Worm (Caenorhabditis elegans) whole organism, L4 larva: Measurements from ENCODE around the gene B0280.2.

ENCODE experiments used
- F26F4.8 ChIP-seq: fragments of 200-800 bp; sonication (Bioruptor generic); conservative IDR thresholded peaks from 2 replicates; pipeline ENCODE4 v1.3.6; 2022; ENCODE audit warnings: missing genetic modification characterization, missing compliant biosample characterization
- R02D3.7 ChIP-seq: fragments of 150-350 bp; sonication (generic microtip); optimal IDR thresholded peaks from 3 replicates; lab custom pipeline; 2014; ENCODE audit warnings: missing biosample characterization, missing genetic modification characterization
- T26A8.4 ChIP-seq: fragments of 200-800 bp; sonication (Bioruptor generic); IDR thresholded peaks from 2 replicates; pipeline ENCODE4 v1.3.6; 2022; ENCODE audit warnings: missing genetic modification characterization, missing compliant biosample characterization
- aha-1 ChIP-seq: fragments of 150-350 bp; peaks from one replicate; lab custom pipeline; 2014; ENCODE audit warnings: missing biosample characterization, missing genetic modification characterization
- attf-4 ChIP-seq: sonication (generic microtip); optimal IDR thresholded peaks from 3 replicates; lab custom pipeline; 2017; ENCODE audit warnings: missing biosample characterization, missing genetic modification characterization
- ceh-20 ChIP-seq: fragments of 200-800 bp; sonication (Bioruptor generic); IDR thresholded peaks from 2 replicates; pipeline ENCODE4 v1.3.6; 2022; ENCODE audit warnings: missing genetic modification reagents, missing genetic modification characterization, missing compliant biosample characterization
- ceh-32 ChIP-seq: sonication (generic microtip); optimal IDR thresholded peaks from 2 replicates; lab custom pipeline; 2016; ENCODE audit warnings: mild to moderate bottlenecking, missing genetic modification characterization, missing compliant biosample characterization; ENCODE audit not compliant: poor library complexity
- ceh-62 ChIP-seq: sonication (generic microtip); optimal IDR thresholded peaks from 2 replicates; lab custom pipeline; 2017; ENCODE audit warnings: missing biosample characterization, missing genetic modification characterization
- ces-1 ChIP-seq: fragments of 150-350 bp; sonication (generic microtip); optimal IDR thresholded peaks from 4 replicates; lab custom pipeline; 2014; ENCODE audit warnings: missing biosample characterization, missing genetic modification reagents, missing genetic modification characterization
- cey-2 ChIP-seq: sonication (generic microtip); optimal IDR thresholded peaks from 3 replicates; lab custom pipeline; 2017; ENCODE audit warnings: missing genetic modification characterization, mild to moderate bottlenecking, missing compliant biosample characterization, antibody characterized with exemption, borderline replicate concordance; ENCODE audit not compliant: insufficient read depth
- daf-16 ChIP-seq, 3 experiments: sonication (generic microtip); optimal IDR thresholded peaks; 2 replicates each; lab custom pipeline; 2016 to 2017; ENCODE audit warnings: missing genetic modification characterization in 3 of 3, missing genetic modification reagents in 3 of 3, mild to moderate bottlenecking in 2 of 3, missing compliant biosample characterization in 2 of 3, missing biosample characterization in 1 of 3, moderate library complexity in 1 of 3
- dmd-6 ChIP-seq: fragments of 200-800 bp; sonication (Bioruptor generic); IDR thresholded peaks from 2 replicates; pipeline ENCODE4 v1.3.6; 2022; ENCODE audit warnings: missing genetic modification reagents, missing genetic modification characterization, missing compliant biosample characterization
- dmd-9 ChIP-seq: fragments of 200-800 bp; sonication (Bioruptor generic); IDR thresholded peaks from 2 replicates; pipeline ENCODE4 v1.3.6; 2022; ENCODE audit warnings: missing genetic modification reagents, missing genetic modification characterization, missing compliant biosample characterization
- dpl-1 ChIP-seq: fragments of 150-350 bp; optimal IDR thresholded peaks from 2 replicates; lab custom pipeline; 2014; ENCODE audit warnings: missing biosample characterization, missing genetic modification reagents, missing genetic modification characterization
- dve-1 ChIP-seq: sonication (generic microtip); optimal IDR thresholded peaks from 2 replicates; lab custom pipeline; 2017; ENCODE audit warnings: antibody characterized with exemption, mild to moderate bottlenecking, missing genetic modification characterization, missing compliant biosample characterization; ENCODE audit not compliant: insufficient read depth
- fkh-10 ChIP-seq: fragments of 150-350 bp; optimal IDR thresholded peaks from 2 replicates; lab custom pipeline; 2014; ENCODE audit warnings: missing biosample characterization, missing genetic modification reagents, missing genetic modification characterization
- hlh-11 ChIP-seq: fragments of 200-800 bp; sonication (Bioruptor generic); optimal IDR thresholded peaks from 2 replicates; lab custom pipeline; 2018; ENCODE audit warnings: mild to moderate bottlenecking, missing genetic modification characterization, missing compliant biosample characterization
- hlh-30 ChIP-seq: sonication (generic microtip); optimal IDR thresholded peaks from 2 replicates; lab custom pipeline; 2017; ENCODE audit warnings: antibody characterized with exemption, mild to moderate bottlenecking, missing genetic modification characterization, missing compliant biosample characterization; ENCODE audit not compliant: insufficient read depth
- hmg-1.1 ChIP-seq: fragments of 200-800 bp; sonication (Bioruptor generic); IDR thresholded peaks from 2 replicates; pipeline ENCODE4 v1.3.6; 2022; ENCODE audit warnings: missing genetic modification reagents, missing genetic modification characterization, missing compliant biosample characterization
- lin-1 ChIP-seq: fragments of 200-800 bp; sonication (Bioruptor generic); IDR thresholded peaks from 2 replicates; pipeline ENCODE4 v1.3.6; 2022; ENCODE audit warnings: missing genetic modification reagents, missing genetic modification characterization, missing compliant biosample characterization
- lin-15B ChIP-seq: fragments of 150-350 bp; sonication (generic microtip); optimal IDR thresholded peaks from 3 replicates; lab custom pipeline; 2014; ENCODE audit warnings: missing biosample characterization, missing genetic modification characterization
- lin-29 ChIP-seq: fragments of 200-800 bp; sonication (Bioruptor generic); IDR thresholded peaks from 2 replicates; pipeline ENCODE4 v1.3.6; 2022; ENCODE audit warnings: missing genetic modification reagents, missing genetic modification characterization, missing compliant biosample characterization
- lsy-2 ChIP-seq, 2 experiments: fragments of 150-350 bp in 1 of 2; sonication (generic microtip) in 1 of 2; optimal IDR thresholded peaks; 2 replicates each; lab custom pipeline; 2014 to 2017; ENCODE audit warnings: missing biosample characterization in 2 of 2, missing genetic modification characterization in 2 of 2
- mdl-1 ChIP-seq, 2 experiments: fragments of 150-350 bp in 1 of 2; sonication (generic microtip) in 1 of 2; optimal IDR thresholded peaks; 2 replicates each; lab custom pipeline; 2014 to 2017; ENCODE audit warnings: missing biosample characterization in 2 of 2, missing genetic modification characterization in 2 of 2
- mdt-29 ChIP-seq: fragments of 200-800 bp; sonication (Bioruptor generic); IDR thresholded peaks from 2 replicates; pipeline ENCODE4 v1.3.6; 2022; ENCODE audit warnings: missing genetic modification reagents, missing genetic modification characterization, missing compliant biosample characterization
- mep-1 ChIP-seq: fragments of 150-350 bp; sonication (generic microtip); optimal IDR thresholded peaks from 3 replicates; lab custom pipeline; 2014; ENCODE audit warnings: missing biosample characterization, missing genetic modification characterization
- mes-2 ChIP-seq: sonication (generic microtip); optimal IDR thresholded peaks from 2 replicates; lab custom pipeline; 2016; ENCODE audit warnings: missing genotype, mild to moderate bottlenecking, missing genetic modification characterization, missing compliant biosample characterization; ENCODE audit not compliant: poor library complexity, severe bottlenecking
- mxl-3 ChIP-seq: fragments of 200-800 bp; sonication (Bioruptor generic); optimal IDR thresholded peaks from 2 replicates; lab custom pipeline; 2018; ENCODE audit warnings: mild to moderate bottlenecking, missing genetic modification characterization, missing compliant biosample characterization
- nhr-10 ChIP-seq: fragments of 150-350 bp; optimal IDR thresholded peaks from 2 replicates; lab custom pipeline; 2014; ENCODE audit warnings: missing biosample characterization, missing genetic modification characterization
- nhr-11 ChIP-seq: fragments of 150-350 bp; optimal IDR thresholded peaks from 2 replicates; lab custom pipeline; 2014; ENCODE audit warnings: missing biosample characterization, missing genetic modification characterization
- nhr-111 ChIP-seq: fragments of 200-800 bp; sonication (Bioruptor generic); optimal IDR thresholded peaks from 2 replicates; lab custom pipeline; 2018; ENCODE audit warnings: mild to moderate bottlenecking, missing genetic modification characterization, missing compliant biosample characterization
- nhr-25 ChIP-seq: sonication (generic microtip); optimal IDR thresholded peaks from 2 replicates; lab custom pipeline; 2017; ENCODE audit warnings: missing genetic modification characterization, mild to moderate bottlenecking, missing compliant biosample characterization, antibody characterized with exemption, moderate library complexity, borderline replicate concordance; ENCODE audit not compliant: insufficient read depth
- nhr-28 ChIP-seq: fragments of 150-350 bp; optimal IDR thresholded peaks from 2 replicates; lab custom pipeline; 2014; ENCODE audit warnings: missing biosample characterization, missing genetic modification characterization
- nhr-48 ChIP-seq: sonication (generic microtip); optimal IDR thresholded peaks from 2 replicates; lab custom pipeline; 2016; ENCODE audit warnings: mild to moderate bottlenecking, missing genetic modification characterization, missing compliant biosample characterization
- nhr-6 ChIP-seq: fragments of 150-350 bp; optimal IDR thresholded peaks from 2 replicates; lab custom pipeline; 2014; ENCODE audit warnings: missing biosample characterization, missing genetic modification characterization
- nhr-77 ChIP-seq: fragments of 150-350 bp; optimal IDR thresholded peaks from 2 replicates; lab custom pipeline; 2014; ENCODE audit warnings: missing biosample characterization, missing genetic modification characterization
- pha-4 ChIP-seq, 2 experiments: fragments of 150-350 bp in 1 of 2; fragments of 200-800 bp in 1 of 2; sonication (Bioruptor generic) in 1 of 2; IDR thresholded peaks in 1 of 2; optimal IDR thresholded peaks in 1 of 2; 2 replicates each; pipeline versions ENCODE4 v1.3.6 to Lab custom; 2014 to 2022; ENCODE audit warnings: missing genetic modification characterization in 2 of 2, missing genetic modification reagents in 2 of 2, missing biosample characterization in 1 of 2, missing compliant biosample characterization in 1 of 2
- php-3 ChIP-seq: fragments of 200-800 bp; sonication (Bioruptor generic); IDR thresholded peaks from 2 replicates; pipeline ENCODE4 v1.3.6; 2022; ENCODE audit warnings: missing genetic modification reagents, missing genetic modification characterization, missing compliant biosample characterization
- skn-1 ChIP-seq: fragments of 150-350 bp; optimal IDR thresholded peaks from 2 replicates; lab custom pipeline; 2014; ENCODE audit warnings: missing biosample characterization, missing genetic modification characterization
- snpc-4 ChIP-seq: fragments of 150-350 bp; optimal IDR thresholded peaks from 2 replicates; lab custom pipeline; 2014; ENCODE audit warnings: missing biosample characterization, missing genetic modification characterization
- tag-97 ChIP-seq: fragments of 200-800 bp; sonication (Bioruptor generic); IDR thresholded peaks from 2 replicates; pipeline ENCODE4 v1.3.6; 2022; ENCODE audit warnings: missing genetic modification characterization, missing compliant biosample characterization
- zfp-2 ChIP-seq: sonication (generic microtip); optimal IDR thresholded peaks from 2 replicates; lab custom pipeline; 2016; ENCODE audit warnings: mild to moderate bottlenecking, missing genetic modification characterization, missing compliant biosample characterization
- zip-11 ChIP-seq: fragments of 200-800 bp; sonication (Bioruptor generic); IDR thresholded peaks from 2 replicates; pipeline ENCODE4 v1.3.6; 2022; ENCODE audit warnings: missing genetic modification characterization, missing compliant biosample characterization
- zip-2 ChIP-seq: fragments of 150-350 bp; optimal IDR thresholded peaks from 2 replicates; lab custom pipeline; 2014; ENCODE audit warnings: missing biosample characterization, missing genetic modification characterization

The B0280.2 gene

DNA sequence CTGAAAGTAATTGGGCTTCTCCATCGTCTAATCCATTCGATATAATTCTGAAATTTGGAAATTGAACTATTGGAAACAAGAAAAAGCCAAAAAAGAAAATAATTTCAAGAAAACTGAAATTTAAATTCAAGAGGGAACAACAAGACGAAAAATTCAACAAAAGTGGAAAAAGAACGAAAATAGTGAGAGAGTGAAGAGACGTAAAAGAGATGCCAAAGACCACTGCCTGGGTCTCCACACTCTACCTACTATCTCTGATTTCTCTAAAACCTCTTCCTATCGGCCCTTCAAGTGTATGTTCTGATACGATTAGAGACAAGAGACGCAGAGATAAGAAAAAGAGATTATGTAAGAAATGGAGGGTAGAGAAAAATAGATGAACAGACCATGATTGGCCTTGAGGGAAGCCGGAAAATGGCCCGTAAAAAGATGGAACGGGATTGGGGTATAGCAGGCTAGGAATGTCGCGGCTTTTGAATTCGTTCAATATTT, 29.3 kb downstream of the B0280.2 start, which contains the start of gene ogt-1 (continued):
- TF ChIP-seq mdl-1 (tag; optimal IDR thresholded peaks at IDR 0.05; lab: Kevin White, UChicago) = peak; percentile 87 to 88
- peak; percentile 81 for TF ChIP-seq mes-2
- peak; percentile 65; the same call in 1 of the 2 replicates for TF ChIP-seq pha-4 (GFP tag; IDR thresholded peaks at IDR 0.05; lab: Robert Waterston, UW)
- peak; percentile 91 for TF ChIP-seq pha-4 (tag; optimal IDR thresholded peaks at IDR 0.05; lab: Kevin White, UChicago)
- peak; percentile 51 for TF ChIP-seq nhr-10
- no peak for TF ChIP-seq ceh-62 (tag; lab: Kevin White, UChicago)
- TF ChIP-seq skn-1 (tag; lab: Kevin White, UChicago) = no peak
- no peak for TF ChIP-seq lin-15B (tag; lab: Kevin White, UChicago)
- TF ChIP-seq dpl-1 = peak; percentile 61
- TF ChIP-seq lsy-2 (tag; optimal IDR thresholded peaks at IDR 0.05; lab: Kevin White, UChicago) = peak; percentile 75 to 92
- peak; percentile 79 for TF ChIP-seq dmd-6
- peak; percentile 88 for TF ChIP-seq mep-1 (tag; lab: Kevin White, UChicago)
- no peak for TF ChIP-seq zip-2 (tag; lab: Kevin White, UChicago)
- no peak for TF ChIP-seq R02D3.7
- TF ChIP-seq ceh-20 = peak; percentile 54; the same call in 1 of the 2 replicates
- no peak for TF ChIP-seq tag-97 (GFP tag; lab: Robert Waterston, UW)
- peak; percentile 92 for TF ChIP-seq nhr-6 (tag; lab: Kevin White, UChicago)
- peak; percentile 31; the same call in 1 of the 2 replicates for TF ChIP-seq lin-1 (GFP tag; lab: Robert Waterston, UW)
- peak; percentile 72 for TF ChIP-seq aha-1 (tag; lab: Kevin White, UChicago)
- peak; percentile 47 for TF ChIP-seq nhr-11 (tag; lab: Kevin White, UChicago)
- TF ChIP-seq dmd-9 (GFP tag; lab: Robert Waterston, UW) = no peak
- TF ChIP-seq mdt-29 = no peak
- TF ChIP-seq fkh-10 = no peak
- no peak for TF ChIP-seq ceh-32 (tag; lab: Kevin White, UChicago)

DNA sequence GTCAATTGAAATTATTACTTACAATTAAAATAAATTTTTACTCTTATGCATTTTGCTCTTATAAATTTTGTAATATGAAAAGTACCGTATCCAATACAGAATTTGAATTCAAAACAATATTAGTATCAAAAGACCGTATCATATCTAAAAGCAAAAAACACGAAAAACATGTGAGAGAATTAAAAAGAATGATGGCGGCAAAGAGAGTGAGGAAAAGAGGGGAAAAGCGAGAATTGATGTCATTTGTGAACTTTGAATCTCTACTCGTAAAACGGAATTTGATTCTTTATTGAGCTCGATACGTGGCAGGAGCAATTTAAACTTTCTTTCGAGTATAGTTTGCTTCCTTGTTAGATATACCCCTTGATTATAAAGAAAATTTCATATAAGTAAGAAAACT, 30.1 kb downstream of the B0280.2 start:
- TF ChIP-seq T26A8.4 (GFP tag; lab: Robert Waterston, UW) = no peak
- TF ChIP-seq php-3 (GFP tag; lab: Robert Waterston, UW) = peak; percentile 52; the same call in 1 of the 2 replicates
- no peak for TF ChIP-seq mxl-3 (GFP tag; lab: Kevin White, UChicago)
- peak; percentile 9 for TF ChIP-seq mep-1 (tag; lab: Kevin White, UChicago)
- TF ChIP-seq nhr-28 (tag; lab: Kevin White, UChicago) = peak; percentile 49
- no peak for TF ChIP-seq mdt-29
- TF ChIP-seq nhr-77 (tag; lab: Kevin White, UChicago) = peak; percentile 25
- TF ChIP-seq R02D3.7 = no peak
- TF ChIP-seq dve-1 (tag; lab: Kevin White, UChicago) = peak; percentile 71
- no peak for TF ChIP-seq ces-1 (GFP tag; lab: Kevin White, UChicago)
- TF ChIP-seq dmd-6 = peak; percentile 38
- no peak for TF ChIP-seq daf-16 (GFP tag; optimal IDR thresholded peaks at IDR 0.05; lab: Kevin White, UChicago)
- TF ChIP-seq daf-16 (tag; optimal IDR thresholded peaks at IDR 0.05; lab: Kevin White, UChicago) = peak; percentile 38
- no peak for TF ChIP-seq cey-2 (tag; lab: Kevin White, UChicago)
- TF ChIP-seq F26F4.8 (GFP tag; lab: Robert Waterston, UW) = no peak
- no peak for TF ChIP-seq nhr-111 (GFP tag; lab: Kevin White, UChicago)
- TF ChIP-seq hlh-30 (tag; lab: Kevin White, UChicago) = peak; percentile 46
- TF ChIP-seq lin-1 (GFP tag; lab: Robert Waterston, UW) = no peak
- no peak for TF ChIP-seq hmg-1.1 (GFP tag; lab: Robert Waterston, UW)
- no peak for TF ChIP-seq snpc-4 (tag; lab: Kevin White, UChicago)
- peak in 1 of 2 experiments; percentile 15 for TF ChIP-seq lsy-2 (tag; optimal IDR thresholded peaks at IDR 0.05; lab: Kevin White, UChicago)
- TF ChIP-seq hlh-11 = peak; percentile 48
- TF ChIP-seq attf-4 (tag; lab: Kevin White, UChicago) = no peak
- no peak for TF ChIP-seq nhr-48 (tag; lab: Kevin White, UChicago)
- no peak for TF ChIP-seq mdl-1 (tag; optimal IDR thresholded peaks at IDR 0.05; lab: Kevin White, UChicago)
- TF ChIP-seq zfp-2 (tag; lab: Kevin White, UChicago) = no peak
- no peak for TF ChIP-seq ceh-20
- no peak for TF ChIP-seq skn-1 (tag; lab: Kevin White, UChicago)
- TF ChIP-seq lin-29 (GFP tag; lab: Robert Waterston, UW) = no peak
- no peak for TF ChIP-seq nhr-25
- no peak for TF ChIP-seq zip-11
